Fruit fly (Drosophila melanogaster) whole organism, pupa: ENCODE data around the gene Nca.

Experiments
- CG10348 ChIP-seq: fragments of 200-800 bp; sonication (Bioruptor generic); IDR thresholded peaks from 2 replicates; pipeline ENCODE4 v1.3.6; 2022; ENCODE audit warnings: missing biosample characterization, missing genetic modification characterization
- CG12605 ChIP-seq: fragments of 200-800 bp; sonication (Bioruptor generic); IDR thresholded peaks from 2 replicates; pipeline ENCODE4 v1.3.6; 2022; ENCODE audit warnings: missing biosample characterization, missing genetic modification characterization
- CG13204 ChIP-seq: fragments of 200-800 bp; sonication (Bioruptor generic); optimal IDR thresholded peaks from 2 replicates; lab custom pipeline; 2018; ENCODE audit warnings: missing biosample characterization, mild to moderate bottlenecking, missing genetic modification characterization, moderate library complexity
- CG14655 ChIP-seq: fragments of 200-800 bp; sonication (Bioruptor generic); optimal IDR thresholded peaks from 3 replicates; lab custom pipeline; 2017; ENCODE audit warnings: mild to moderate bottlenecking, missing biosample characterization, missing genetic modification reagents, missing genetic modification characterization
- CG32121 ChIP-seq: fragments of 200-800 bp; sonication (Bioruptor generic); IDR thresholded peaks from 2 replicates; pipeline ENCODE4 v1.3.6; 2022; ENCODE audit warnings: missing biosample characterization, missing genetic modification characterization
- CG34367 ChIP-seq: fragments of 200-800 bp; sonication (Bioruptor generic); optimal IDR thresholded peaks from 2 replicates; lab custom pipeline; 2018; ENCODE audit warnings: missing biosample characterization, mild to moderate bottlenecking, missing genetic modification characterization
- CG8159 ChIP-seq: fragments of 200-800 bp; sonication (Bioruptor generic); optimal IDR thresholded peaks from 3 replicates; lab custom pipeline; 2018; ENCODE audit warnings: missing biosample characterization, mild to moderate bottlenecking, missing genetic modification characterization, moderate library complexity
- CG9948 ChIP-seq: fragments of 200-800 bp; sonication (Bioruptor generic); optimal IDR thresholded peaks from 2 replicates; lab custom pipeline; 2018; ENCODE audit warnings: missing biosample characterization, mild to moderate bottlenecking, missing genetic modification characterization, moderate library complexity
- D1 ChIP-seq: fragments of 200-800 bp; sonication (Bioruptor generic); optimal IDR thresholded peaks from 2 replicates; lab custom pipeline; 2018; ENCODE audit warnings: missing biosample characterization, mild to moderate bottlenecking, missing genetic modification characterization, moderate library complexity
- EcR ChIP-seq: fragments of 200-800 bp; sonication (Bioruptor generic); optimal IDR thresholded peaks from 3 replicates; lab custom pipeline; 2019; ENCODE audit warnings: missing biosample characterization, missing genetic modification characterization, mild to moderate bottlenecking, moderate library complexity, missing genetic modification reagents
- Pif1A ChIP-seq: fragments of 200-800 bp; sonication (Bioruptor generic); optimal IDR thresholded peaks from 3 replicates; lab custom pipeline; 2016; ENCODE audit warnings: missing biosample characterization, missing genetic modification characterization

dm6 chr3L:19955699-19956098 lies 36.0 kb upstream of the Nca start, which contains the start of gene CG42263:
- TF ChIP-seq CG32121 (no peak), CG14655 (GFP tag; lab: Kevin White, UChicago) (no peak), CG8159 (no peak), Pif1A (GFP tag; lab: Kevin White, UChicago) (no peak), CG13204 (GFP tag; lab: Kevin White, UChicago) (no peak), CG12605 (GFP tag; lab: Robert Waterston, UW) (no peak), CG9948 (tag; lab: Kevin White, UChicago) (no peak), CG34367 (no peak), EcR (GFP tag; lab: Kevin White, UChicago) (no peak), D1 (tag; lab: Kevin White, UChicago) (no peak), CG10348 (no peak)
